Worm (Caenorhabditis elegans) whole organism, L2 larva: ENCODE data around the gene T02B11.4.

ENCODE experiments used
- C34F6.9 ChIP-seq: fragments of 150-350 bp; optimal IDR thresholded peaks from 2 replicates; lab custom pipeline; 2014; ENCODE audit warnings: missing biosample characterization, missing genetic modification characterization
- F13H6.1 ChIP-seq: sonication (generic microtip); optimal IDR thresholded peaks from 2 replicates; lab custom pipeline; 2016; ENCODE audit warnings: missing genetic modification characterization, missing compliant biosample characterization
- R02D3.7 ChIP-seq: fragments of 150-350 bp; optimal IDR thresholded peaks from 2 replicates; lab custom pipeline; 2014; ENCODE audit warnings: missing biosample characterization, missing genetic modification characterization
- Y55F3AM.14 ChIP-seq: fragments of 200-800 bp; sonication (Bioruptor generic); optimal IDR thresholded peaks from 2 replicates; lab custom pipeline; 2018; ENCODE audit warnings: mild to moderate bottlenecking, missing genetic modification characterization, missing compliant biosample characterization
- ZK546.5 ChIP-seq: sonication (generic microtip); optimal IDR thresholded peaks from 2 replicates; lab custom pipeline; 2017; ENCODE audit warnings: missing biosample characterization, missing genetic modification characterization
- alr-1 ChIP-seq: fragments of 150-350 bp; optimal IDR thresholded peaks from 2 replicates; lab custom pipeline; 2014; ENCODE audit warnings: missing biosample characterization, missing genetic modification characterization
- aly-2 ChIP-seq: fragments of 150-350 bp; optimal IDR thresholded peaks from 2 replicates; lab custom pipeline; 2014; ENCODE audit warnings: missing biosample characterization, missing genetic modification characterization
- ama-1 ChIP-seq: fragments of 150-350 bp; optimal IDR thresholded peaks from 2 replicates; lab custom pipeline; 2018; ENCODE audit warnings: inconsistent platforms
- blmp-1 ChIP-seq: sonication (generic microtip); optimal IDR thresholded peaks from 2 replicates; lab custom pipeline; 2017; ENCODE audit warnings: missing genetic modification characterization, mild to moderate bottlenecking, missing compliant biosample characterization, antibody characterized with exemption, moderate library complexity; ENCODE audit not compliant: insufficient read depth
- ceh-16 ChIP-seq: fragments of 150-350 bp; optimal IDR thresholded peaks from 2 replicates; lab custom pipeline; 2014; ENCODE audit warnings: missing biosample characterization, missing genetic modification characterization
- ceh-82 ChIP-seq: fragments of 150-350 bp; optimal IDR thresholded peaks from 2 replicates; lab custom pipeline; 2014; ENCODE audit warnings: missing biosample characterization, missing genetic modification characterization
- crh-2 ChIP-seq: sonication (generic microtip); optimal IDR thresholded peaks from 2 replicates; lab custom pipeline; 2017; ENCODE audit warnings: missing biosample characterization, missing genetic modification characterization
- dmd-4 ChIP-seq: sonication (generic microtip); optimal IDR thresholded peaks from 2 replicates; lab custom pipeline; 2017; ENCODE audit warnings: missing biosample characterization, missing genetic modification characterization
- egl-27 ChIP-seq: sonication (generic microtip); optimal IDR thresholded peaks from 3 replicates; lab custom pipeline; 2017; ENCODE audit warnings: missing biosample characterization, missing genetic modification reagents, missing genetic modification characterization
- elt-1 ChIP-seq: fragments of 150-350 bp; optimal IDR thresholded peaks from 2 replicates; lab custom pipeline; 2014; ENCODE audit warnings: missing biosample characterization, missing genetic modification characterization
- elt-3 ChIP-seq: sonication (generic microtip); optimal IDR thresholded peaks from 2 replicates; lab custom pipeline; 2017; ENCODE audit warnings: missing biosample characterization, missing genetic modification characterization
- lin-11 ChIP-seq: fragments of 150-350 bp; sonication (generic microtip); optimal IDR thresholded peaks from 2 replicates; lab custom pipeline; 2014; ENCODE audit warnings: missing biosample characterization, missing genetic modification characterization, inconsistent platforms, mixed read lengths
- lin-13 ChIP-seq: fragments of 150-350 bp; optimal IDR thresholded peaks from 2 replicates; lab custom pipeline; 2014; ENCODE audit warnings: missing biosample characterization, missing genetic modification reagents, missing genetic modification characterization
- lin-39 ChIP-seq: fragments of 150-350 bp; optimal IDR thresholded peaks from 2 replicates; lab custom pipeline; 2014; ENCODE audit warnings: missing biosample characterization, missing genetic modification reagents, missing genetic modification characterization
- lsy-2 ChIP-seq, 2 experiments: fragments of 150-350 bp in 1 of 2; sonication (generic microtip) in 1 of 2; optimal IDR thresholded peaks; 2 replicates each; lab custom pipeline; 2014 to 2017; ENCODE audit warnings: missing biosample characterization in 2 of 2, missing genetic modification characterization in 2 of 2
- mab-5 ChIP-seq: fragments of 150-350 bp; optimal IDR thresholded peaks from 2 replicates; lab custom pipeline; 2014; ENCODE audit warnings: missing biosample characterization, missing genetic modification characterization
- mbf-1 ChIP-seq: sonication (generic microtip); optimal IDR thresholded peaks from 2 replicates; lab custom pipeline; 2017; ENCODE audit warnings: missing biosample characterization, missing genetic modification characterization
- mdl-1 ChIP-seq, 2 experiments: fragments of 150-350 bp in 1 of 2; sonication (generic microtip) in 1 of 2; optimal IDR thresholded peaks; 2 replicates each; lab custom pipeline; 2017; ENCODE audit warnings: missing biosample characterization in 2 of 2, missing genetic modification characterization in 2 of 2
- nhr-12 ChIP-seq: fragments of 150-350 bp; optimal IDR thresholded peaks from 2 replicates; lab custom pipeline; 2014; ENCODE audit warnings: missing biosample characterization, missing genetic modification characterization
- nhr-129 ChIP-seq: fragments of 150-350 bp; optimal IDR thresholded peaks from 2 replicates; lab custom pipeline; 2014; ENCODE audit warnings: missing biosample characterization, missing genetic modification characterization
- nhr-21 ChIP-seq: fragments of 150-350 bp; optimal IDR thresholded peaks from 2 replicates; lab custom pipeline; 2014; ENCODE audit warnings: missing biosample characterization, missing genetic modification characterization
- nhr-23 ChIP-seq: fragments of 150-350 bp; optimal IDR thresholded peaks from 2 replicates; lab custom pipeline; 2014; ENCODE audit warnings: missing biosample characterization, missing genetic modification reagents, missing genetic modification characterization
- nhr-237 ChIP-seq: fragments of 150-350 bp; optimal IDR thresholded peaks from 2 replicates; lab custom pipeline; 2014; ENCODE audit warnings: missing biosample characterization, missing genetic modification characterization
- nhr-6 ChIP-seq: fragments of 150-350 bp; optimal IDR thresholded peaks from 2 replicates; lab custom pipeline; 2014; ENCODE audit warnings: missing biosample characterization, missing genetic modification characterization
- nhr-77 ChIP-seq: fragments of 150-350 bp; optimal IDR thresholded peaks from 2 replicates; lab custom pipeline; 2014; ENCODE audit warnings: missing biosample characterization, missing genetic modification characterization
- peb-1 ChIP-seq: fragments of 150-350 bp; optimal IDR thresholded peaks from 2 replicates; lab custom pipeline; 2014; ENCODE audit warnings: missing biosample characterization, missing genetic modification characterization
- sem-4 ChIP-seq: fragments of 150-350 bp; optimal IDR thresholded peaks from 2 replicates; lab custom pipeline; 2014; ENCODE audit warnings: missing biosample characterization, missing genetic modification reagents, missing genetic modification characterization
- skn-1 ChIP-seq: sonication (generic microtip); optimal IDR thresholded peaks from 2 replicates; lab custom pipeline; 2017; ENCODE audit warnings: missing biosample characterization, missing genetic modification characterization
- sma-3 ChIP-seq: sonication (generic microtip); optimal IDR thresholded peaks from 2 replicates; lab custom pipeline; 2016; ENCODE audit warnings: missing genetic modification reagents, missing genetic modification characterization, missing compliant biosample characterization
- unc-39 ChIP-seq: fragments of 150-350 bp; optimal IDR thresholded peaks from 2 replicates; lab custom pipeline; 2014; ENCODE audit warnings: missing biosample characterization, missing genetic modification characterization
- unc-55 ChIP-seq: fragments of 150-350 bp; sonication (generic microtip); optimal IDR thresholded peaks from 3 replicates; lab custom pipeline; 2014; ENCODE audit warnings: missing biosample characterization, missing genetic modification reagents, missing genetic modification characterization
- unc-62 ChIP-seq: fragments of 150-350 bp; optimal IDR thresholded peaks from 2 replicates; lab custom pipeline; 2014; ENCODE audit warnings: missing biosample characterization, missing genetic modification reagents, missing genetic modification characterization
- zag-1 ChIP-seq: fragments of 150-350 bp; optimal IDR thresholded peaks from 2 replicates; lab custom pipeline; 2014; ENCODE audit warnings: missing biosample characterization, missing genetic modification characterization
- ztf-1 ChIP-seq: fragments of 200-800 bp; sonication (Bioruptor generic); conservative IDR thresholded peaks from 2 replicates; pipeline ENCODE4 v1.3.6; 2022; ENCODE audit warnings: missing genetic modification characterization, missing compliant biosample characterization
- ztf-11 ChIP-seq: sonication (generic microtip); optimal IDR thresholded peaks from 2 replicates; lab custom pipeline; 2017; ENCODE audit warnings: missing biosample characterization, missing genetic modification characterization
- ztf-4 ChIP-seq: fragments of 150-350 bp; optimal IDR thresholded peaks from 2 replicates; lab custom pipeline; 2014; ENCODE audit warnings: missing biosample characterization, missing genetic modification characterization

Gene T02B11.4

DNA sequence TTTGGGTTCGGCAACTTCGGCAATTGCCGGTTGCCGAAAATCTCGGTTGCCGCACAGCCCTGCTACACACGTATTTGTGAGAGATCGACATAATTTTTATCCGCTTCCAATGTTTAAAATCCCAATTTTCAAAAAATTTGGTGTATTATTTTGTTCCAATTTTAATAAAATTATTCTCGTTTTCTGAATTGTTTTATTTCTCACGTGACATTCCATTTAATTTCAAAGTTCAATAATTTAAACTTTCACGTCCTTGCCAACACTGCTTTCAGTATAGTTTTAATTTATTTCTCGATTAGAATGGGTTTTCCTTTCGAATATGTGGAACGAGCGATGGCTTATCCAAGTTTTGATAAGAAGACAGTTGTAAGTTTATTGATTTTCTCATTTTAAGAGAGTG lies 14.4 kb downstream of the T02B11.4 start, which contains the start of gene K09C6.2:
Gene K09C6.2, plus strand, starts transcription at position 301 of the 400 bp plus-strand sequence.
- TF ChIP-seq crh-2 = no peak
- no peak for TF ChIP-seq ceh-16 (tag; lab: Kevin White, UChicago)
- TF ChIP-seq dmd-4 = no peak
- TF ChIP-seq ztf-11 (tag; lab: Kevin White, UChicago) = no peak
- TF ChIP-seq ama-1 (lab: Kevin White, UChicago) = no peak
- TF ChIP-seq skn-1 = no peak
- no peak for TF ChIP-seq alr-1 (tag; lab: Kevin White, UChicago)
- no peak for TF ChIP-seq lin-13 (GFP tag; lab: Kevin White, UChicago)
- no peak for TF ChIP-seq Y55F3AM.14

DNA sequence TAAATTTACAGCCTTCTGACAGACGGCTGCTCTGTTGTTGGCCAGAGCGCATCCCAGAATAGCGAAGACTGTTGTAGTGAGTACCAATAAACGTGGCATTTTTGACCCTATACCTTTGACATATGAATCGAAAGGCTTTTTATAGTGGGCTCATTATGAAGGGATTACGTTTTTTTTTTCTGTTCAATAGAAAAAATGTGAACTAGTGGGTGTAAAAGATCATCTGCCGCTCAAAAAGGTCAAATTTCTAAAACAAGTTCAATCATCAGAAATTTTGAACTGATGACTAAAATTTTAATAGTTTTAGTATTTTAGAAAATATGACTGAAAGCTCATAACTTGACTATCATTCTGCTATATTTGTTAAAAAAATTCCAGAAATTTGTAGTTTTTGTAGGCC lies 16.0 kb downstream of the T02B11.4 start, which contains the start of gene K09C6.9:
Gene K09C6.9, minus strand, starts transcription at position 101 of the 400 bp plus-strand sequence.
- TF ChIP-seq F13H6.1 (tag; lab: Kevin White, UChicago) = no peak
- no peak for TF ChIP-seq unc-62
- TF ChIP-seq C34F6.9 = no peak
- no peak for TF ChIP-seq zag-1 (tag; lab: Kevin White, UChicago)
- TF ChIP-seq dmd-4 = no peak
- no peak for TF ChIP-seq elt-3 (tag; lab: Kevin White, UChicago)
- TF ChIP-seq ZK546.5 (tag; lab: Kevin White, UChicago) = no peak
- TF ChIP-seq, all 48 proteins: peak for 0

DNA sequence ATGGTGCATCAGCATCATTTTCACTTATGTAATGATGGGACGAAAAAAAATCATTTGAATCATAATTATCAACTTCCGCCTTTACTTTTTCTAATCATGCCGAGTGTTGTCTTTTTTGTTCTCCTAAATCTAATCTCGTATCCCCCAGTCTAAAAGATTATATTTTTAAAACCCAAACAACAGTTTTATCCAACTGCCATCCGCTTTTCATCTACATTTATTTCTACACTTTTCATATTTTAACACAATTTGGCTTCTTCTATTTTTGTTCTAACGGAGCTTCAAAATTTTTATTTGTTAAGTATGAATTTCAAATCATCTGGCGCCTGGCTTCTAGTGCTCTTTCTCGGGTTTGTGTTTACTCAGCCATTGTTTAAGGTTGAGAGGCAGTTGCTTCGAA lies 18.7 kb downstream of the T02B11.4 start, which contains the start of gene K09C6.3:
Gene K09C6.3, plus strand, starts transcription at position 301 of the 400 bp plus-strand sequence.
- TF ChIP-seq peb-1 (no peak), elt-1 (tag; lab: Kevin White, UChicago) (no peak), unc-39 (tag; lab: Kevin White, UChicago) (no peak), ztf-11 (tag; lab: Kevin White, UChicago) (no peak), nhr-21 (no peak), nhr-12 (tag; lab: Kevin White, UChicago) (no peak), sem-4 (tag; lab: Kevin White, UChicago) (no peak), nhr-129 (tag; lab: Kevin White, UChicago) (no peak), sma-3 (no peak), ztf-1 (no peak), mab-5 (no peak), lsy-2 (tag; optimal IDR thresholded peaks at IDR 0.05; lab: Kevin White, UChicago) (no peak), ztf-4 (no peak)

DNA sequence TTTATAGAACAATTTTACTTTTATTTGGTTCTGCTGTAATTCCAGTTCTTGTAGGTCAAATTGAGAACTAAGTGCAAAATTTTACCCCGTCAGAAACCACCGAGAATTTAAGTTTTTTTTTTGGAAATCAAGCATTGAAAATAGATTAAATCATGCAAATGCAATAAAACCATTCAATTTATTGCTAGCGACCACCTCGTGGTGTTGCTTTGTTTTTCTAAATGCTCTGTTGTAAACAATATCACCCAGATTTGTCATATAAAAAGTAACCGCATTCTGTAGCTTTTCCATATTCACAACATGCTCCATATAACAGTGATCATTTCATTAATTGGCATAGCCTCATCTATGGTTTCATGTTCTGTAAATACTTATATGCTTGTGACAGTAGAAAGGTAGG lies 21.4 kb downstream of the T02B11.4 start, which contains the start of gene srbc-12:
Gene srbc-12, plus strand, starts transcription at position 301 of the 400 bp plus-strand sequence.
- TF ChIP-seq C34F6.9 = no peak
- no peak for TF ChIP-seq egl-27 (tag; lab: Kevin White, UChicago)
- no peak for TF ChIP-seq nhr-6 (tag; lab: Kevin White, UChicago)
- TF ChIP-seq R02D3.7 (tag; lab: Kevin White, UChicago) = no peak
- no peak for TF ChIP-seq ztf-4
- TF ChIP-seq F13H6.1 (tag; lab: Kevin White, UChicago) = no peak
- no peak for TF ChIP-seq ceh-82 (tag; lab: Kevin White, UChicago)
- no peak for TF ChIP-seq lsy-2 (tag; optimal IDR thresholded peaks at IDR 0.05; lab: Kevin White, UChicago)
- no peak for TF ChIP-seq mbf-1 (tag; lab: Kevin White, UChicago)
- no peak for TF ChIP-seq nhr-237 (tag; lab: Kevin White, UChicago)
- no peak for TF ChIP-seq unc-55 (GFP tag; lab: Kevin White, UChicago)
- TF ChIP-seq sem-4 (tag; lab: Kevin White, UChicago) = no peak
- TF ChIP-seq dmd-4 = no peak
- no peak for TF ChIP-seq ztf-11 (tag; lab: Kevin White, UChicago)
- TF ChIP-seq alr-1 (tag; lab: Kevin White, UChicago) = no peak
- no peak for TF ChIP-seq nhr-12 (tag; lab: Kevin White, UChicago)
- TF ChIP-seq blmp-1 (tag; lab: Kevin White, UChicago) = no peak
- no peak for TF ChIP-seq ceh-16 (tag; lab: Kevin White, UChicago)
- TF ChIP-seq lin-39 (tag; lab: Kevin White, UChicago) = no peak

DNA sequence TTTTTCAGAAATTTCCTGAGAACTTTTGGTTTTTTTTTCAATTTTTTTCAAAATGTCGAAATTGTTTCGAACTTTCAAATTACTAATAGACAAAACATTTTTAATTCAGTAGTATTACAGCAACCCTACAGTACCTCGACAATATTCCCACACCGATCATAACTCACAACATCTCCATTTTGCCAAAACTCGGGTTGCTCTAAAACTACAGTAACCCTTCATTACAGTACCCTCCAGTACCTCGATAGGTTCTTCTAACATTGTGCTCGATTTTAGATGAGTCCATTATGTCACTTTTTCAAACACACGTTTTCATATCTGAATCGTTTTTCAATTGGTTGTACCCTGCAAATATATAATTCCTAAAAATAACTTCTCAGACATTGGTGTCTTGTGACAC lies 21.9 kb downstream of the T02B11.4 start:
- TF ChIP-seq nhr-77 (tag; lab: Kevin White, UChicago) = no peak
- TF ChIP-seq blmp-1 (tag; lab: Kevin White, UChicago) = no peak
- TF ChIP-seq lin-13 (GFP tag; lab: Kevin White, UChicago) = no peak
- TF ChIP-seq ceh-82 (tag; lab: Kevin White, UChicago) = no peak
- no peak for TF ChIP-seq unc-62
- TF ChIP-seq nhr-237 (tag; lab: Kevin White, UChicago) = no peak
- TF ChIP-seq lin-11 (tag; lab: Kevin White, UChicago) = no peak
- no peak for TF ChIP-seq zag-1 (tag; lab: Kevin White, UChicago)
- TF ChIP-seq sma-3 = no peak
- no peak for TF ChIP-seq ztf-1
- TF ChIP-seq elt-1 (tag; lab: Kevin White, UChicago) = no peak
- no peak for TF ChIP-seq egl-27 (tag; lab: Kevin White, UChicago)
- no peak for TF ChIP-seq skn-1
- TF ChIP-seq aly-2 (tag; lab: Kevin White, UChicago) = no peak
- TF ChIP-seq mdl-1 (tag; optimal IDR thresholded peaks at IDR 0.05; lab: Kevin White, UChicago) = no peak
- no peak for TF ChIP-seq nhr-23
- TF ChIP-seq ztf-11 (tag; lab: Kevin White, UChicago) = no peak
